Worm (Caenorhabditis elegans): Measurements from ENCODE around the gene C47E8.3.
A peak's percentile ranks its signal among the peaks of the same experiment; 100 is the strongest.

C47E8.3 gene

ce11 chrV:14683291-14683690 is 3.2 kb downstream of the C47E8.3 start:
- TF ChIP-seq nhr-28 (tag; optimal IDR thresholded peaks at IDR 0.05), result no peak
- no peak for TF ChIP-seq cnd-1 (tag; optimal IDR thresholded peaks at IDR 0.05)
- TF ChIP-seq snpc-4 (tag; optimal IDR thresholded peaks at IDR 0.05), result no peak

- TF ChIP-seq nhr-2 (tag; optimal IDR thresholded peaks at IDR 0.05) (no peak), ceh-83 (GFP tag; optimal IDR thresholded peaks at IDR 0.05) (no peak), cnd-1 (tag; optimal IDR thresholded peaks at IDR 0.05) (no peak), ceh-43 (GFP tag; optimal IDR thresholded peaks at IDR 0.05) (no peak), elt-1 (tag; optimal IDR thresholded peaks at IDR 0.05; ENCODE audit: borderline replicate concordance, insufficient read depth) (no peak), lin-13 (tag; optimal IDR thresholded peaks at IDR 0.05) (no peak), pha-4 (tag; optimal IDR thresholded peaks at IDR 0.05) (no peak), lsy-2 (tag; optimal IDR thresholded peaks at IDR 0.05) (no peak), unc-62 (GFP tag; optimal IDR thresholded peaks at IDR 0.05) (no peak), bed-3 (GFP tag; optimal IDR thresholded peaks at IDR 0.05) (no peak), M03D4.4 (tag; optimal IDR thresholded peaks at IDR 0.05) (no peak), nhr-28 (tag; optimal IDR thresholded peaks at IDR 0.05) (no peak), snpc-4 (tag; optimal IDR thresholded peaks at IDR 0.05) (no peak), ztf-11 (tag; optimal IDR thresholded peaks at IDR 0.05) (no peak), elt-3 (tag; optimal IDR thresholded peaks at IDR 0.05) (no peak), mep-1 (tag; optimal IDR thresholded peaks at IDR 0.05) (no peak), nhr-76 (tag; optimal IDR thresholded peaks at IDR 0.05) (no peak), lin-32 (GFP tag; optimal IDR thresholded peaks at IDR 0.05) (no peak)
Observed at ce11 chrV:14683926-14684325, 3.8 kb downstream of the C47E8.3 start.

- TF ChIP-seq nhr-2 (tag; optimal IDR thresholded peaks at IDR 0.05) (no peak), ceh-39 (tag; optimal IDR thresholded peaks at IDR 0.05) (no peak), cnd-1 (tag; optimal IDR thresholded peaks at IDR 0.05) (no peak), elt-3 (tag; optimal IDR thresholded peaks at IDR 0.05) (no peak), ztf-11 (tag; optimal IDR thresholded peaks at IDR 0.05) (no peak), ces-1 (GFP tag; optimal IDR thresholded peaks at IDR 0.05) (no peak), lin-32 (GFP tag; optimal IDR thresholded peaks at IDR 0.05) (no peak), zip-8 (tag; optimal IDR thresholded peaks at IDR 0.05) (no peak), nhr-12 (tag; optimal IDR thresholded peaks at IDR 0.05) (no peak), unc-120 (tag; optimal IDR thresholded peaks at IDR 0.05; ENCODE audit: poor library complexity, severe bottlenecking) (no peak), sptf-1 (tag; optimal IDR thresholded peaks at IDR 0.05) (no peak), drap-1 (GFP tag; optimal IDR thresholded peaks at IDR 0.05) (no peak), ceh-43 (GFP tag; optimal IDR thresholded peaks at IDR 0.05) (no peak), M03D4.4 (tag; optimal IDR thresholded peaks at IDR 0.05) (no peak), nhr-237 (tag; optimal IDR thresholded peaks at IDR 0.05) (no peak), mep-1 (tag; optimal IDR thresholded peaks at IDR 0.05) (no peak), hlh-1 (tag; optimal IDR thresholded peaks at IDR 0.05) (no peak), pha-4 (tag; optimal IDR thresholded peaks at IDR 0.05) (no peak), sem-2 (GFP tag; optimal IDR thresholded peaks at IDR 0.05) (no peak), unc-39 (tag; optimal IDR thresholded peaks at IDR 0.05) (no peak)
Observed at ce11 chrV:14684359-14685312, 4.5 kb downstream of the C47E8.3 start, which contains the start of gene hsp-90. Gene hsp-90 (plus strand): TSS chrV:14684918.

- TF ChIP-seq pha-4 (tag; optimal IDR thresholded peaks at IDR 0.05), result peak; percentile 97
- peak; percentile 58 for TF ChIP-seq mls-2 (tag; optimal IDR thresholded peaks at IDR 0.05)
- TF ChIP-seq sptf-1 (tag; optimal IDR thresholded peaks at IDR 0.05), result peak; percentile 83
- TF ChIP-seq lsy-2 (tag; optimal IDR thresholded peaks at IDR 0.05), result peak; percentile 92
- no peak for TF ChIP-seq nhr-76 (tag; optimal IDR thresholded peaks at IDR 0.05)
- peak; percentile 28 for TF ChIP-seq ceh-43 (GFP tag; optimal IDR thresholded peaks at IDR 0.05)
- TF ChIP-seq sem-2 (GFP tag; optimal IDR thresholded peaks at IDR 0.05), result no peak
- peak; percentile 99 for TF ChIP-seq ces-1 (GFP tag; optimal IDR thresholded peaks at IDR 0.05)
- peak; percentile 98 for TF ChIP-seq lin-13 (tag; optimal IDR thresholded peaks at IDR 0.05)
- peak; percentile 97 for TF ChIP-seq nhr-237 (tag; optimal IDR thresholded peaks at IDR 0.05)
- peak; percentile 92 for TF ChIP-seq unc-120 (tag; optimal IDR thresholded peaks at IDR 0.05; ENCODE audit: poor library complexity, severe bottlenecking)
- peak; percentile 92 for TF ChIP-seq unc-62 (GFP tag; optimal IDR thresholded peaks at IDR 0.05)
- TF ChIP-seq ceh-83 (GFP tag; optimal IDR thresholded peaks at IDR 0.05), result peak; percentile 73
- TF ChIP-seq tbx-8 (GFP tag; optimal IDR thresholded peaks at IDR 0.05), result no peak
- TF ChIP-seq nhr-2 (tag; optimal IDR thresholded peaks at IDR 0.05), result peak; percentile 62
- TF ChIP-seq ceh-39 (tag; optimal IDR thresholded peaks at IDR 0.05), result peak; percentile 91
- TF ChIP-seq elt-3 (tag; optimal IDR thresholded peaks at IDR 0.05), result peak; percentile 50
- TF ChIP-seq elt-1 (tag; optimal IDR thresholded peaks at IDR 0.05; ENCODE audit: borderline replicate concordance, insufficient read depth), result no peak
- TF ChIP-seq cnd-1 (tag; optimal IDR thresholded peaks at IDR 0.05), result peak; percentile 65
- peak; percentile 86 for TF ChIP-seq drap-1 (GFP tag; optimal IDR thresholded peaks at IDR 0.05)
- TF ChIP-seq ztf-11 (tag; optimal IDR thresholded peaks at IDR 0.05), result peak; percentile 36
- peak; percentile 99 for TF ChIP-seq mep-1 (tag; optimal IDR thresholded peaks at IDR 0.05)
- TF ChIP-seq hlh-1 (tag; optimal IDR thresholded peaks at IDR 0.05), result peak; percentile 72
- no peak for TF ChIP-seq mab-5 (tag; optimal IDR thresholded peaks at IDR 0.05)
- TF ChIP-seq bed-3 (GFP tag; optimal IDR thresholded peaks at IDR 0.05), result peak; percentile 56
- no peak for TF ChIP-seq snpc-4 (tag; optimal IDR thresholded peaks at IDR 0.05)
- TF ChIP-seq blmp-1 (tag; optimal IDR thresholded peaks at IDR 0.05), result peak; percentile 0
Observed at ce11 chrV:14685435-14686058, 5.4 kb downstream of the C47E8.3 start, which contains the start of gene C47E8.4. Gene C47E8.4 (minus strand): TSS chrV:14685485.

All from whole organism, mixed stage, embryonic.